Worm (Caenorhabditis elegans) whole organism, early embryonic: ENCODE measurements around the gene saps-1.

Experiments used
- B0310.2 ChIP-seq: sonication (generic microtip); optimal IDR thresholded peaks from 2 replicates; lab custom pipeline; 2016; ENCODE audit warnings: mild to moderate bottlenecking, missing genetic modification characterization, missing compliant biosample characterization
- F13C5.2 ChIP-seq: sonication (generic microtip); optimal IDR thresholded peaks from 2 replicates; lab custom pipeline; 2017; ENCODE audit warnings: mild to moderate bottlenecking, missing genetic modification characterization, inconsistent platforms, missing compliant biosample characterization
- aly-1 ChIP-seq: sonication (generic microtip); optimal IDR thresholded peaks from 2 replicates; lab custom pipeline; 2016; ENCODE audit warnings: missing genetic modification characterization, missing compliant biosample characterization
- ama-1 ChIP-seq: fragments of 150-350 bp; optimal IDR thresholded peaks from 2 replicates; lab custom pipeline; 2014
- ceh-13 ChIP-seq: fragments of 200-800 bp; sonication (Bioruptor generic); optimal IDR thresholded peaks from 2 replicates; lab custom pipeline; 2018; ENCODE audit warnings: mild to moderate bottlenecking, missing genetic modification characterization, missing compliant biosample characterization
- ceh-36 ChIP-seq: sonication (generic microtip); optimal IDR thresholded peaks from 2 replicates; lab custom pipeline; 2016; ENCODE audit warnings: missing genetic modification characterization, inconsistent platforms, missing compliant biosample characterization
- ets-7 ChIP-seq: sonication (generic microtip); optimal IDR thresholded peaks from 2 replicates; lab custom pipeline; 2016; ENCODE audit warnings: missing genotype, missing genetic modification characterization, missing compliant biosample characterization
- flt-1 ChIP-seq: fragments of 200-800 bp; sonication (Bioruptor generic); IDR thresholded peaks from 2 replicates; pipeline ENCODE4 v1.3.6; 2022; ENCODE audit warnings: missing genetic modification characterization, missing compliant biosample characterization
- hmbx-1 ChIP-seq: sonication (generic microtip); optimal IDR thresholded peaks from 2 replicates; lab custom pipeline; 2016; ENCODE audit warnings: mild to moderate bottlenecking, missing genetic modification characterization, missing compliant biosample characterization
- hmg-4 ChIP-seq: fragments of 200-800 bp; sonication (Bioruptor generic); optimal IDR thresholded peaks from 2 replicates; lab custom pipeline; 2018; ENCODE audit warnings: mild to moderate bottlenecking, missing genetic modification characterization, missing compliant biosample characterization
- hnd-1 ChIP-seq: sonication (generic microtip); optimal IDR thresholded peaks from 2 replicates; lab custom pipeline; 2016; ENCODE audit warnings: missing genetic modification characterization, missing compliant biosample characterization
- pes-1 ChIP-seq: fragments of 200-800 bp; sonication (Bioruptor generic); IDR thresholded peaks from 2 replicates; pipeline ENCODE4 v1.3.6; 2022; ENCODE audit warnings: missing genetic modification reagents, missing genetic modification characterization, missing compliant biosample characterization
- scrt-1 ChIP-seq: fragments of 200-800 bp; sonication (Bioruptor generic); IDR thresholded peaks from 2 replicates; pipeline ENCODE4 v1.3.6; 2022; ENCODE audit warnings: missing genetic modification characterization, missing compliant biosample characterization
- sea-1 ChIP-seq: fragments of 200-800 bp; sonication (Bioruptor generic); conservative IDR thresholded peaks from 2 replicates; pipeline ENCODE4 v1.3.6; 2022; ENCODE audit warnings: missing genetic modification characterization, missing compliant biosample characterization
- tbx-11 ChIP-seq: fragments of 200-800 bp; sonication (Bioruptor generic); IDR thresholded peaks from 2 replicates; pipeline ENCODE4 v1.3.6; 2022; ENCODE audit warnings: missing genetic modification characterization, missing compliant biosample characterization
- tbx-37 ChIP-seq: fragments of 200-800 bp; sonication (Bioruptor generic); conservative IDR thresholded peaks from 2 replicates; pipeline ENCODE4 v1.3.6; 2022; ENCODE audit warnings: missing genetic modification reagents, missing genetic modification characterization, missing compliant biosample characterization
- tra-4 ChIP-seq: sonication (generic microtip); optimal IDR thresholded peaks from 2 replicates; lab custom pipeline; 2017; ENCODE audit warnings: missing genetic modification characterization, missing compliant biosample characterization

Gene saps-1

DNA sequence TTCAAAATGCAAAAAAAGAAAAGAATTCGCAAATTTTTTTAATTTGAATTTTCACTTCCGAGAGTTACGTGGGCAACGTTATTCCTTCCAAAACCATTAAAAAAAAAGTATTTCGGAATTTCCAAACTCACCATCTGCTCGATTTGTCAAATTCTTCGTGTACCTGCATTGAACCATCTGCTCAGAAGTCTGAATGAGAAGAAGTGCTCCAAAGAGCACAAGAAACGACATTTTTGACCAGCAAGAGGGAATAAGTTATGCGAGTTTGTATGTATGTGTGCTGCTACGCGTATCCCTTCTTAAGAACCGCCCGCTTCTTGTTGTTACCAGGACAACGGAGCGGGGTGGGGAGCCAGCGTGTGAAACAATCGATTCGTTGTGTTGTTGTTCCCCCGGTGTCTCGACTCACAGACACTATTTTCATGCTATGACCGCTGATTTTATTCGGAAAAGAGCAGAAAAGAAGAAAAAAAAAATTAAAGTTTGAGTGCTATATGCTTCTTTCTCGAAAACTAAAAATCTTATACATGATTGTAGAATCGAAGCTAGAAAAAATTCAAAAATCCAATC is 45.9 kb downstream of the saps-1 start, which contains the start of gene lgc-20:
Gene lgc-20 (minus strand): TSS at position 311 of the 570 bp plus-strand sequence.
- TF ChIP-seq F13C5.2 (tag; lab: Kevin White, UChicago): no peak
- TF ChIP-seq ceh-36 (tag; lab: Kevin White, UChicago): no peak
- no peak for TF ChIP-seq tbx-37 (GFP tag; lab: Robert Waterston, UW)
- TF ChIP-seq pes-1 (GFP tag; lab: Robert Waterston, UW): no peak
- TF ChIP-seq scrt-1 (GFP tag; lab: Robert Waterston, UW): no peak
- no peak for TF ChIP-seq tbx-11 (GFP tag; lab: Robert Waterston, UW)
- TF ChIP-seq hmbx-1: no peak
- no peak for TF ChIP-seq tra-4 (tag; lab: Kevin White, UChicago)
- no peak for TF ChIP-seq sea-1 (GFP tag; lab: Robert Waterston, UW)
- TF ChIP-seq ama-1: no peak
- no peak for TF ChIP-seq aly-1 (tag; lab: Kevin White, UChicago)
- no peak for TF ChIP-seq ceh-13
- TF ChIP-seq B0310.2 (tag; lab: Kevin White, UChicago): no peak
- TF ChIP-seq flt-1: no peak

DNA sequence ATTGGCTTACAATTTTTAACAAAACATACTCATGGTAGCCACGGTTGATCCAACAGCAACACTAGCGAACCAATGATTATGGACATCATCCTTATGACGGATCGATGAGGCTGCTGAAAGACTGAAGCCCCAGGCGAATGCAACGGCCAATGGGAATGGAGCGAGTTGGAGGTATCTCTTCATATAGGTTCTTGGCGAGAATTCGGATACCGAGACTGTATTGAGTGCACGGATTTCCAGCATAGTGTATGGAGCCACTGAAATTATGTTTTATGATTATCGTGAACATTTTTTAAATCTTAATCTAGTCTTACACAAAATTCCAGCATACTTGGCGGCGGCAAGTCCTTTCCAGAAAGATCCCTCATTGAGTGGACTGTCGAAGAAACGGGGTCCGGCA is 47.1 kb downstream of the saps-1 start:
- TF ChIP-seq tbx-37 (GFP tag; lab: Robert Waterston, UW): no peak
- no peak for TF ChIP-seq B0310.2 (tag; lab: Kevin White, UChicago)
- no peak for TF ChIP-seq hmbx-1
- TF ChIP-seq pes-1 (GFP tag; lab: Robert Waterston, UW): no peak
- no peak for TF ChIP-seq ceh-13
- no peak for TF ChIP-seq ceh-36 (tag; lab: Kevin White, UChicago)
- TF ChIP-seq tbx-11 (GFP tag; lab: Robert Waterston, UW): no peak
- no peak for TF ChIP-seq hmg-4
- no peak for TF ChIP-seq aly-1 (tag; lab: Kevin White, UChicago)
- TF ChIP-seq hnd-1 (tag; lab: Kevin White, UChicago): no peak
- no peak for TF ChIP-seq tra-4 (tag; lab: Kevin White, UChicago)
- no peak for TF ChIP-seq F13C5.2 (tag; lab: Kevin White, UChicago)
- no peak for TF ChIP-seq ama-1
- no peak for TF ChIP-seq ets-7
- no peak for TF ChIP-seq flt-1
- TF ChIP-seq sea-1 (GFP tag; lab: Robert Waterston, UW): no peak
- TF ChIP-seq scrt-1 (GFP tag; lab: Robert Waterston, UW): no peak

DNA sequence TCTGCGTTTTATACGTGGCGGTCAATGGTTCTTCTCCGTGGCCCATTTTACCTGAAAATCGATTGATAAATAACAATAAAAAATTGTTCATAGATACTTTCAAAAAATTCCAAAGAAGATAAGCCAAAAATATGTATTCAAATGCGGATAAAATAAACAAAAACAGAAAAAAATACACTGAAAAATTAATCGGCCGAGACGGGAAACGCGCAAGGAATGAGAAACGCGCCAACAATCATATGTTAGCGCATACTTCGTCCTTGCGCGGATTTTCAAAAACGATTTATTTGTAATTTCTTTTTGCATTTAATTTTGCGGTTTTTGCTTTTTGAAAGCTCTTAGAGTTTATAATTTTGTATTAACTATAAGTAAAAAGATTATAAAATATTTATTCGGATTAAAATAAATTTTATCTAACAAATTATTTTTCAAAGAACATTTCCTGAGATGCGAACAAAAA is 48.1 kb downstream of the saps-1 start, which contains the start of gene nduf-11:
Gene nduf-11 (minus strand): TSS at position 51 of the 460 bp plus-strand sequence.
- no peak for TF ChIP-seq hmg-4
- no peak for TF ChIP-seq tbx-11 (GFP tag; lab: Robert Waterston, UW)
- 0 out of 2 replicates have a peak, but pooled peaks have one; percentile 45 for TF ChIP-seq sea-1 (GFP tag; lab: Robert Waterston, UW)
- TF ChIP-seq F13C5.2 (tag; lab: Kevin White, UChicago): peak; percentile 63
- TF ChIP-seq hmbx-1: no peak
- TF ChIP-seq ets-7: no peak
- peak; percentile 22 for TF ChIP-seq hnd-1 (tag; lab: Kevin White, UChicago)
- no peak for TF ChIP-seq aly-1 (tag; lab: Kevin White, UChicago)
- peak; percentile 65 for TF ChIP-seq pes-1 (GFP tag; lab: Robert Waterston, UW)
- peak; percentile 40; the same call in 1 of the 2 replicates for TF ChIP-seq flt-1
- TF ChIP-seq ama-1: no peak
- TF ChIP-seq ceh-36 (tag; lab: Kevin White, UChicago): peak; percentile 53
- no peak for TF ChIP-seq tra-4 (tag; lab: Kevin White, UChicago)
- no peak; the same call in 1 of the 2 replicates for TF ChIP-seq tbx-37 (GFP tag; lab: Robert Waterston, UW)
- no peak for TF ChIP-seq B0310.2 (tag; lab: Kevin White, UChicago)
- peak; percentile 20; the same call in 1 of the 2 replicates for TF ChIP-seq scrt-1 (GFP tag; lab: Robert Waterston, UW)
- no peak for TF ChIP-seq ceh-13

DNA sequence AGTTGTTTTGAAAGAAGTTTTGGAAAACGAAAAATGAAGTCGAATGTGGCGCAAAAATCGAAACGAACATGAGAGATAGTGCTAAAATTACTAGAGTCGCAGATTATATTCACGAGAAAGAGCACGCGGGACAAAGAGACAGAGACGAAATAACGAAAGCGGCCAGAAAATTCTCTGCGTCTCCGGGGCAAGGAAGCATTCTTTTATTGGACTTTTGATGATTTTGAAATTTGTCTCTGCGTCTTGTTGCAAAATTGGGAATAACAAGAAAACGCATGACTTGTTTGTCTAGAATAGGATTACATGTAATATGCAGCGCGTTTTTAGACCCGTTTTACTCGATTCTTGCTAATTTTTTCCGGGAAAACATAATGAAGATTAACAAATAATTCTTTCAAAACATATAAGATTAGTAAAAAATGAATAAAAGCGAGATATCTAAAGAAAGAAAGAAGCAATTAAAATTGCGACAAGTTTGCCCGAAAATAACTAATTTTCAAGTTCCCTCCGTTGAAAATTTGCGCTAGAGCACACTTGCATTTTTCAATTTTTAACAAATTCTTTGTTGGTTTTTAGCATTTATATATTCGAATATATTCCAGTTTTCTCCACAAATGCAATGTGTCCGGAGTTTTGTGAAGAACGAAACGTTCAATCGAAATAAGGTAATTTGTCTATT is 50.5 kb downstream of the saps-1 start, which contains the start of the genes B0491.6 and pigm-1:
Gene B0491.6 (minus strand): TSS at position 466 of the 679 bp plus-strand sequence.
Gene pigm-1 (plus strand): TSS at position 568 of the 679 bp plus-strand sequence.
- TF ChIP-seq sea-1 (GFP tag; lab: Robert Waterston, UW) (no peak), F13C5.2 (tag; lab: Kevin White, UChicago) (peak; percentile 45)

DNA sequence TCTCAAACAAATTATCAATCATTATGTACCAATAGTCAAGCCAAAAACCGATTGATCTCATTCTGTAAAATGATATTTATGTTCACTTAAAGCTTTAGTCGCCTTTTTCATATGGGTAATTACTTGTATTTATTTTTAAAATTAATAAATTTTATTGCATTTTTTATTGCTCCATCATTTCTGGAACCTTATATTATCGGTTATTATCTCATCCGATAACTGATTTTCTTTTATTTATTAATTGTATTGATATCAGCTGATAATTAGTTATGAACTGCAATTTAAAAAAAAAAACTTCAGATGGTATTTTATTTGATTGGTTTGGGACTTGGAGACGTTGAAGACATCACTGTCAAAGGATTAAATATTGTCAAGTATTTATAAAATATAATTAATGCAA is 52.4 kb downstream of the saps-1 start, which contains the start of gene dph-5:
Gene dph-5 (plus strand): TSS at position 301 of the 400 bp plus-strand sequence.
- TF ChIP-seq ets-7: no peak
- no peak for TF ChIP-seq hmbx-1
- no peak for TF ChIP-seq hnd-1 (tag; lab: Kevin White, UChicago)
- TF ChIP-seq scrt-1 (GFP tag; lab: Robert Waterston, UW): no peak
- no peak for TF ChIP-seq B0310.2 (tag; lab: Kevin White, UChicago)
- TF ChIP-seq aly-1 (tag; lab: Kevin White, UChicago): no peak
- no peak for TF ChIP-seq tra-4 (tag; lab: Kevin White, UChicago)
- TF ChIP-seq ceh-13: no peak
- no peak for TF ChIP-seq pes-1 (GFP tag; lab: Robert Waterston, UW)
- TF ChIP-seq flt-1: no peak
- no peak for TF ChIP-seq ceh-36 (tag; lab: Kevin White, UChicago)
- no peak for TF ChIP-seq tbx-37 (GFP tag; lab: Robert Waterston, UW)
